Fruit fly (Drosophila melanogaster): ENCODE measurements around the gene CG31342.

The CG31342 gene

dm6 chr3R:13030257-13031173 is 44.7 kb downstream of the CG31342 start, which contains the start of the genes CG46281 and CG46280:
CG46281 (minus strand) TSS chr3R:13030307.
CG46280 (minus strand) TSS chr3R:13030659.
- TF ChIP-seq psq (optimal IDR thresholded peaks at IDR 0.05) (no peak), CG8478 (optimal IDR thresholded peaks at IDR 0.05) (no peak)

dm6 chr3R:13032323-13032722 is 46.5 kb downstream of the CG31342 start, which contains the start of gene ry:
ry (plus strand) TSS chr3R:13032528.
- TF ChIP-seq EcR (GFP tag; optimal IDR thresholded peaks at IDR 0.05) (no peak), CG8478 (optimal IDR thresholded peaks at IDR 0.05) (no peak), usp (GFP tag; optimal IDR thresholded peaks at IDR 0.05) (no peak), pan (optimal IDR thresholded peaks at IDR 0.05) (no peak), Dll (optimal IDR thresholded peaks at IDR 0.05) (no peak), psq (optimal IDR thresholded peaks at IDR 0.05) (no peak)

- no peak for TF ChIP-seq psq (optimal IDR thresholded peaks at IDR 0.05)
- no peak for TF ChIP-seq Dll (optimal IDR thresholded peaks at IDR 0.05)
- TF ChIP-seq pan (optimal IDR thresholded peaks at IDR 0.05): no peak
- TF ChIP-seq usp (GFP tag; optimal IDR thresholded peaks at IDR 0.05): no peak
Observed at dm6 chr3R:13032975-13033445, 47.2 kb downstream of the CG31342 start.

dm6 chr3R:13033670-13034069 is 47.8 kb downstream of the CG31342 start:
- TF ChIP-seq Dll (optimal IDR thresholded peaks at IDR 0.05) (no peak), CG8478 (optimal IDR thresholded peaks at IDR 0.05) (no peak), pan (optimal IDR thresholded peaks at IDR 0.05) (no peak), psq (optimal IDR thresholded peaks at IDR 0.05) (no peak), EcR (GFP tag; optimal IDR thresholded peaks at IDR 0.05) (no peak), usp (GFP tag; optimal IDR thresholded peaks at IDR 0.05) (no peak)

dm6 chr3R:13036064-13036463 is 50.2 kb downstream of the CG31342 start:
- TF ChIP-seq psq (optimal IDR thresholded peaks at IDR 0.05) (no peak), pan (optimal IDR thresholded peaks at IDR 0.05) (no peak), usp (GFP tag; optimal IDR thresholded peaks at IDR 0.05) (no peak), EcR (GFP tag; optimal IDR thresholded peaks at IDR 0.05) (no peak), CG8478 (optimal IDR thresholded peaks at IDR 0.05) (no peak), Dll (optimal IDR thresholded peaks at IDR 0.05) (no peak)

- TF ChIP-seq pan (optimal IDR thresholded peaks at IDR 0.05) (no peak), CG8478 (optimal IDR thresholded peaks at IDR 0.05) (no peak), Dll (optimal IDR thresholded peaks at IDR 0.05) (no peak)
Observed at dm6 chr3R:13038075-13038474, 52.2 kb downstream of the CG31342 start, which contains the start of gene CG11668. CG11668 (plus strand) TSS chr3R:13038375.

dm6 chr3R:13039037-13039583 is 53.3 kb downstream of the CG31342 start:
- TF ChIP-seq CG8478 (optimal IDR thresholded peaks at IDR 0.05) (no peak), pan (optimal IDR thresholded peaks at IDR 0.05) (no peak), psq (optimal IDR thresholded peaks at IDR 0.05) (no peak), EcR (GFP tag; optimal IDR thresholded peaks at IDR 0.05) (no peak), Dll (optimal IDR thresholded peaks at IDR 0.05) (no peak), usp (GFP tag; optimal IDR thresholded peaks at IDR 0.05) (no peak)

All from whole organism.